Fruit fly (Drosophila melanogaster): ENCODE data around the gene CG13473.

CG13473 gene

dm6 chr3L:14759097-14759795, 30.7 kb downstream of the CG13473 start (continued):
- TF ChIP-seq D (optimal IDR thresholded peaks at IDR 0.05) (no peak), D (GFP tag; optimal IDR thresholded peaks at IDR 0.05) (peak; percentile 100), CG12942 (GFP tag; optimal IDR thresholded peaks at IDR 0.05) (peak; percentile 99), en (GFP tag; optimal IDR thresholded peaks at IDR 0.05) (peak; percentile 98), mld (GFP tag; IDR thresholded peaks at IDR 0.05; ENCODE audit: partially characterized antibody) (peak; percentile 37; the same call in 1 of the 3 replicates), ham (GFP tag; IDR thresholded peaks at IDR 0.05) (peak; percentile 99), CG10209 (GFP tag; optimal IDR thresholded peaks at IDR 0.05) (peak; percentile 100), zf30C (GFP tag; optimal IDR thresholded peaks at IDR 0.05) (peak; percentile 69), ind (GFP tag; optimal IDR thresholded peaks at IDR 0.05) (peak; percentile 99), CG11093 (GFP tag; IDR thresholded peaks at IDR 0.05) (peak; percentile 99), CG12104 (GFP tag; optimal IDR thresholded peaks at IDR 0.05) (peak; percentile 100), fu2 (GFP tag; optimal IDR thresholded peaks at IDR 0.05) (peak; percentile 99), CG15073 (GFP tag; optimal IDR thresholded peaks at IDR 0.05) (peak; percentile 91), CkIIα-i1 (GFP tag; IDR thresholded peaks at IDR 0.05) (peak; percentile 98), CG12071 (GFP tag; optimal IDR thresholded peaks at IDR 0.05) (peak; percentile 99), al (GFP tag; IDR thresholded peaks at IDR 0.05) (peak; percentile 100), CG12769 (tag; optimal IDR thresholded peaks at IDR 0.05) (peak; percentile 97), CG10366 (GFP tag; IDR thresholded peaks at IDR 0.05) (peak; percentile 99), Blimp-1 (GFP tag; optimal IDR thresholded peaks at IDR 0.05) (peak; percentile 99), Neu2 (GFP tag; optimal IDR thresholded peaks at IDR 0.05; ENCODE audit: borderline replicate concordance) (peak; percentile 96), Nf-YC (tag; optimal IDR thresholded peaks at IDR 0.05) (peak; percentile 96), vnd (GFP tag; IDR thresholded peaks at IDR 0.05; ENCODE audit: partially characterized antibody) (0 out of 3 replicates have a peak, but pooled peaks have one; percentile 51), CG7357 (GFP tag; IDR thresholded peaks at IDR 0.05) (peak; percentile 99), HLH3B (GFP tag; IDR thresholded peaks at IDR 0.05) (peak; percentile 99), dm (GFP tag; optimal IDR thresholded peaks at IDR 0.05) (peak; percentile 97), ci (GFP tag; IDR thresholded peaks at IDR 0.05) (peak; percentile 99), Doc3 (GFP tag; IDR thresholded peaks at IDR 0.05; ENCODE audit: partially characterized antibody) (no peak), nmo (GFP tag; optimal IDR thresholded peaks at IDR 0.05) (peak; percentile 100), Mes4 (GFP tag; optimal IDR thresholded peaks at IDR 0.05) (peak; percentile 97), PHDP (tag; optimal IDR thresholded peaks at IDR 0.05) (peak; percentile 100), wor (GFP tag; IDR thresholded peaks at IDR 0.05) (peak; percentile 100), sd (tag; optimal IDR thresholded peaks at IDR 0.05) (peak; percentile 99), CG32532 (GFP tag; IDR thresholded peaks at IDR 0.05) (peak; percentile 100), CG8388 (GFP tag; optimal IDR thresholded peaks at IDR 0.05) (peak; percentile 99), gsb (GFP tag; IDR thresholded peaks at IDR 0.05) (peak; percentile 100), CG9932 (GFP tag; IDR thresholded peaks at IDR 0.05) (peak; percentile 100), CG2199 (GFP tag; IDR thresholded peaks at IDR 0.05) (peak; percentile 96), pho (GFP tag; optimal IDR thresholded peaks at IDR 0.05) (peak; percentile 100), disco-r (GFP tag; optimal IDR thresholded peaks at IDR 0.05) (peak; percentile 99), gem (tag; optimal IDR thresholded peaks at IDR 0.05) (peak; percentile 100), Opbp (GFP tag; IDR thresholded peaks at IDR 0.05; ENCODE audit: partially characterized antibody) (no peak; the same call in 2 of the 3 replicates), btn (GFP tag; optimal IDR thresholded peaks at IDR 0.05) (peak; percentile 93), salm (tag; optimal IDR thresholded peaks at IDR 0.05) (peak; percentile 100), CG7963 (GFP tag; IDR thresholded peaks at IDR 0.05; ENCODE audit: partially characterized antibody) (0 out of 3 replicates have a peak, but pooled peaks have one; percentile 25), lola (GFP tag; optimal IDR thresholded peaks at IDR 0.05) (peak in 1 of 3 experiments; percentile 100), CG14441 (GFP tag; IDR thresholded peaks at IDR 0.05) (peak; percentile 99), CG2129 (GFP tag; IDR thresholded peaks at IDR 0.05; ENCODE audit: partially characterized antibody) (no peak), ab (GFP tag; optimal IDR thresholded peaks at IDR 0.05) (peak; percentile 96), kay (GFP tag; optimal IDR thresholded peaks at IDR 0.05) (peak; percentile 99)
